Worm (Caenorhabditis elegans) whole organism, L2 larva: Measurements from ENCODE around the gene T28C6.10.

Experiments
- R02D3.7 ChIP-seq: fragments of 150-350 bp; optimal IDR thresholded peaks from 2 replicates; lab custom pipeline; 2014; ENCODE audit warnings: missing biosample characterization, missing genetic modification characterization
- ceh-82 ChIP-seq: fragments of 150-350 bp; optimal IDR thresholded peaks from 2 replicates; lab custom pipeline; 2014; ENCODE audit warnings: missing biosample characterization, missing genetic modification characterization
- egl-27 ChIP-seq: sonication (generic microtip); optimal IDR thresholded peaks from 3 replicates; lab custom pipeline; 2017; ENCODE audit warnings: missing biosample characterization, missing genetic modification reagents, missing genetic modification characterization
- lsy-2 ChIP-seq, 2 experiments: fragments of 150-350 bp in 1 of 2; sonication (generic microtip) in 1 of 2; optimal IDR thresholded peaks; 2 replicates each; lab custom pipeline; 2014 to 2017; ENCODE audit warnings: missing biosample characterization in 2 of 2, missing genetic modification characterization in 2 of 2
- nhr-12 ChIP-seq: fragments of 150-350 bp; optimal IDR thresholded peaks from 2 replicates; lab custom pipeline; 2014; ENCODE audit warnings: missing biosample characterization, missing genetic modification characterization
- nhr-129 ChIP-seq: fragments of 150-350 bp; optimal IDR thresholded peaks from 2 replicates; lab custom pipeline; 2014; ENCODE audit warnings: missing biosample characterization, missing genetic modification characterization
- nhr-237 ChIP-seq: fragments of 150-350 bp; optimal IDR thresholded peaks from 2 replicates; lab custom pipeline; 2014; ENCODE audit warnings: missing biosample characterization, missing genetic modification characterization
- nhr-77 ChIP-seq: fragments of 150-350 bp; optimal IDR thresholded peaks from 2 replicates; lab custom pipeline; 2014; ENCODE audit warnings: missing biosample characterization, missing genetic modification characterization
- sma-9 ChIP-seq, 2 experiments: fragments of 150-350 bp in 1 of 2; sonication (generic microtip) in 1 of 2; optimal IDR thresholded peaks; 2 replicates each; lab custom pipeline; 2014 to 2016; ENCODE audit warnings: missing genetic modification characterization in 2 of 2, mild to moderate bottlenecking in 1 of 2, missing biosample characterization in 1 of 2, missing compliant biosample characterization in 1 of 2, missing genetic modification reagents in 1 of 2, moderate library complexity in 1 of 2
- snpc-4 ChIP-seq: fragments of 150-350 bp; optimal IDR thresholded peaks from 2 replicates; lab custom pipeline; 2014; ENCODE audit warnings: missing biosample characterization, missing genetic modification characterization
- unc-39 ChIP-seq: fragments of 150-350 bp; optimal IDR thresholded peaks from 2 replicates; lab custom pipeline; 2014; ENCODE audit warnings: missing biosample characterization, missing genetic modification characterization
- zag-1 ChIP-seq: fragments of 150-350 bp; optimal IDR thresholded peaks from 2 replicates; lab custom pipeline; 2014; ENCODE audit warnings: missing biosample characterization, missing genetic modification characterization
- ztf-11 ChIP-seq: sonication (generic microtip); optimal IDR thresholded peaks from 2 replicates; lab custom pipeline; 2017; ENCODE audit warnings: missing biosample characterization, missing genetic modification characterization
- ztf-4 ChIP-seq: fragments of 150-350 bp; optimal IDR thresholded peaks from 2 replicates; lab custom pipeline; 2014; ENCODE audit warnings: missing biosample characterization, missing genetic modification characterization

- no peak for TF ChIP-seq lsy-2 (tag; optimal IDR thresholded peaks at IDR 0.05; lab: Kevin White, UChicago)
- no peak for TF ChIP-seq sma-9 (GFP tag; optimal IDR thresholded peaks at IDR 0.05; lab: Kevin White, UChicago)
- TF ChIP-seq sma-9 (tag; optimal IDR thresholded peaks at IDR 0.05; lab: Kevin White, UChicago): no peak
- no peak for TF ChIP-seq ztf-4 (tag; lab: Kevin White, UChicago)
- no peak for TF ChIP-seq R02D3.7 (tag; lab: Kevin White, UChicago)
- TF ChIP-seq egl-27 (tag; lab: Kevin White, UChicago): no peak
- TF ChIP-seq nhr-77: no peak
- TF ChIP-seq ceh-82 (tag; lab: Kevin White, UChicago): no peak
- no peak for TF ChIP-seq nhr-129 (tag; lab: Kevin White, UChicago)
- no peak for TF ChIP-seq nhr-12 (tag; lab: Kevin White, UChicago)
- no peak for TF ChIP-seq nhr-237 (tag; lab: Kevin White, UChicago)
- no peak for TF ChIP-seq ztf-11 (tag; lab: Kevin White, UChicago)
- no peak for TF ChIP-seq unc-39 (tag; lab: Kevin White, UChicago)
- no peak for TF ChIP-seq snpc-4
- TF ChIP-seq zag-1 (tag; lab: Kevin White, UChicago): no peak
Measured at ce11 chrIV:8840161-8840765, 22.5 kb downstream of the T28C6.10 start, which contains the start of the genes T28C6.11 and T11B7.1.
